Fruit fly (Drosophila melanogaster) whole organism, embryonic: ENCODE data around the gene CG43168.
A peak's percentile ranks its signal among the peaks of the same experiment; 100 is the strongest.

Source experiments
- Atf3 ChIP-seq: fragments of 200-800 bp; sonication (Bioruptor generic); optimal IDR thresholded peaks from 3 replicates; lab custom pipeline; 2016; ENCODE audit warnings: missing biosample characterization, missing genetic modification characterization
- Blimp-1 ChIP-seq: fragments of 200-800 bp; sonication (Bioruptor generic); optimal IDR thresholded peaks from 3 replicates; lab custom pipeline; 2018; ENCODE audit warnings: missing biosample characterization, missing genetic modification characterization, mild to moderate bottlenecking, moderate library complexity, missing genetic modification reagents
- CG11456 ChIP-seq: fragments of 200-800 bp; sonication (Bioruptor generic); IDR thresholded peaks from 3 replicates; pipeline ENCODE4 v1.3.6; 2022; ENCODE audit warnings: missing biosample characterization, missing genetic modification characterization
- CG12155 ChIP-seq: fragments of 200-800 bp; sonication (Bioruptor generic); optimal IDR thresholded peaks from 3 replicates; lab custom pipeline; 2016; ENCODE audit warnings: missing biosample characterization, missing genetic modification characterization
- CG13424 ChIP-seq: fragments of 200-800 bp; sonication (Bioruptor generic); optimal IDR thresholded peaks from 2 replicates; lab custom pipeline; 2019; ENCODE audit warnings: missing biosample characterization, mild to moderate bottlenecking, missing genetic modification characterization, moderate library complexity
- CG1602 ChIP-seq: fragments of 200-800 bp; sonication (Bioruptor generic); optimal IDR thresholded peaks from 3 replicates; lab custom pipeline; 2016; ENCODE audit warnings: missing biosample characterization, missing genetic modification characterization
- CG16863 ChIP-seq: fragments of 200-800 bp; sonication (Bioruptor generic); optimal IDR thresholded peaks from 3 replicates; lab custom pipeline; 2016; ENCODE audit warnings: missing biosample characterization, missing genetic modification characterization
- CG17186 ChIP-seq: fragments of 200-800 bp; sonication (Bioruptor generic); optimal IDR thresholded peaks from 3 replicates; lab custom pipeline; 2017; ENCODE audit warnings: missing biosample characterization, missing genetic modification reagents, missing genetic modification characterization
- CG17359 ChIP-seq: fragments of 200-800 bp; sonication (Bioruptor generic); optimal IDR thresholded peaks from 3 replicates; lab custom pipeline; 2018; ENCODE audit warnings: missing biosample characterization, mild to moderate bottlenecking, missing genetic modification characterization, moderate library complexity
- CG17912 ChIP-seq: fragments of 200-800 bp; sonication (Bioruptor generic); optimal IDR thresholded peaks from 2 replicates; lab custom pipeline; 2018; ENCODE audit warnings: missing biosample characterization, mild to moderate bottlenecking, missing genetic modification characterization
- CG3065 ChIP-seq: fragments of 200-800 bp; sonication (Bioruptor generic); optimal IDR thresholded peaks from 2 replicates; lab custom pipeline; 2016; ENCODE audit warnings: missing biosample characterization, missing genetic modification characterization
- CG3726 ChIP-seq: fragments of 200-800 bp; sonication (Bioruptor generic); IDR thresholded peaks from 3 replicates; pipeline ENCODE4, ENCODE4 v1.3.6; 2022; ENCODE audit warnings: missing biosample characterization, missing genetic modification characterization
- CG4360 ChIP-seq: fragments of 200-800 bp; sonication (Bioruptor generic); IDR thresholded peaks from 2 replicates; pipeline ENCODE4 v1.3.6; 2022; ENCODE audit warnings: missing biosample characterization, missing genetic modification characterization
- CG4424 ChIP-seq: fragments of 200-800 bp; sonication (Bioruptor generic); optimal IDR thresholded peaks from 3 replicates; lab custom pipeline; 2016; ENCODE audit warnings: missing biosample characterization, missing genetic modification characterization
- CG6689 ChIP-seq: fragments of 200-800 bp; sonication (Bioruptor generic); IDR thresholded peaks from 2 replicates; pipeline ENCODE4 v1.3.6; 2022; ENCODE audit warnings: missing biosample characterization, missing genetic modification characterization
- CG7839 ChIP-seq: fragments of 200-800 bp; sonication (Bioruptor generic); optimal IDR thresholded peaks from 3 replicates; lab custom pipeline; 2018; ENCODE audit warnings: missing biosample characterization, mild to moderate bottlenecking, missing genetic modification characterization, moderate library complexity
- CG8478 ChIP-seq: fragments of >200 bp; optimal IDR thresholded peaks from 2 replicates; lab custom pipeline; 2018
- CG8924 ChIP-seq: fragments of 200-800 bp; optimal IDR thresholded peaks from 3 replicates; lab custom pipeline; 2019; ENCODE audit warnings: missing biosample characterization, mild to moderate bottlenecking, missing genetic modification characterization, moderate library complexity
- Drgx ChIP-seq: fragments of 200-800 bp; sonication (Bioruptor generic); IDR thresholded peaks from 2 replicates; pipeline ENCODE4 v1.3.6; 2022; ENCODE audit warnings: missing biosample characterization, missing genetic modification characterization
- Hr51 ChIP-seq, 2 experiments: fragments of 200-800 bp; sonication (Bioruptor generic); optimal IDR thresholded peaks; 2 replicates in 1 of 2; 3 replicates in 1 of 2; lab custom pipeline; 2016 to 2018; ENCODE audit warnings: missing biosample characterization in 2 of 2, missing genetic modification characterization in 2 of 2, mild to moderate bottlenecking in 1 of 2, moderate library complexity in 1 of 2
- MESR4 ChIP-seq: fragments of 200-800 bp; sonication (Bioruptor generic); optimal IDR thresholded peaks from 2 replicates; lab custom pipeline; 2018; ENCODE audit warnings: missing biosample characterization, mild to moderate bottlenecking, missing genetic modification characterization, moderate library complexity
- NFAT ChIP-seq: fragments of 200-800 bp; sonication (Bioruptor generic); IDR thresholded peaks from 2 replicates; pipeline ENCODE4 v1.3.6; 2022; ENCODE audit warnings: missing biosample characterization, missing genetic modification characterization
- NK7.1 ChIP-seq: fragments of 200-800 bp; sonication (Bioruptor generic); optimal IDR thresholded peaks from 3 replicates; lab custom pipeline; 2016; ENCODE audit warnings: missing biosample characterization, missing genetic modification characterization
- Oli ChIP-seq: fragments of 200-800 bp; sonication (Bioruptor generic); optimal IDR thresholded peaks from 2 replicates; lab custom pipeline; 2018; ENCODE audit warnings: missing biosample characterization, mild to moderate bottlenecking, missing genetic modification characterization, moderate library complexity
- Optix ChIP-seq: fragments of 200-800 bp; sonication (Bioruptor generic); IDR thresholded peaks from 3 replicates; pipeline ENCODE4 v1.3.6; 2022; ENCODE audit warnings: missing biosample characterization, missing genetic modification characterization
- Pdp1 ChIP-seq, 2 experiments: fragments of 200-800 bp; sonication (Bioruptor generic); optimal IDR thresholded peaks; 3 replicates each; lab custom pipeline; 2016; ENCODE audit warnings: missing biosample characterization in 2 of 2, missing genetic modification characterization in 2 of 2, mild to moderate bottlenecking in 1 of 2, moderate library complexity in 1 of 2
- Ptx1 ChIP-seq: fragments of 200-800 bp; sonication (Bioruptor generic); IDR thresholded peaks from 2 replicates; pipeline ENCODE4 v1.3.6; 2022; ENCODE audit warnings: missing biosample characterization, missing genetic modification characterization
- ara ChIP-seq: fragments of 200-800 bp; sonication (Bioruptor generic); IDR thresholded peaks from 2 replicates; pipeline ENCODE4 v1.3.6; 2022; ENCODE audit warnings: missing biosample characterization, missing genetic modification characterization
- bigmax ChIP-seq: fragments of 200-800 bp; sonication (Bioruptor generic); optimal IDR thresholded peaks from 2 replicates; lab custom pipeline; 2018; ENCODE audit warnings: missing biosample characterization, mild to moderate bottlenecking, missing genetic modification characterization
- ci ChIP-seq: fragments of 200-800 bp; sonication (Bioruptor generic); IDR thresholded peaks from 3 replicates; pipeline ENCODE4 v1.3.6; 2022; ENCODE audit warnings: missing biosample characterization, missing genetic modification characterization
- dm ChIP-seq: fragments of 200-800 bp; sonication (Bioruptor generic); optimal IDR thresholded peaks from 3 replicates; lab custom pipeline; 2016; ENCODE audit warnings: missing biosample characterization, missing genetic modification characterization
- dmrt99B ChIP-seq: fragments of 200-800 bp; sonication (Bioruptor generic); optimal IDR thresholded peaks from 2 replicates; lab custom pipeline; 2018; ENCODE audit warnings: missing biosample characterization, mild to moderate bottlenecking, missing genetic modification characterization, moderate library complexity
- gce ChIP-seq: fragments of 200-800 bp; sonication (Bioruptor generic); IDR thresholded peaks from 3 replicates; pipeline ENCODE4 v1.3.6; 2022; ENCODE audit warnings: missing biosample characterization, missing genetic modification characterization
- kni ChIP-seq: fragments of 200-800 bp; sonication (Bioruptor generic); optimal IDR thresholded peaks from 3 replicates; lab custom pipeline; 2017; ENCODE audit warnings: mild to moderate bottlenecking, missing biosample characterization, missing genetic modification reagents, missing genetic modification characterization
- lab ChIP-seq: fragments of 200-800 bp; sonication (Bioruptor generic); optimal IDR thresholded peaks from 3 replicates; lab custom pipeline; 2017; ENCODE audit warnings: missing biosample characterization, missing genetic modification characterization, mild to moderate bottlenecking, moderate library complexity, missing genetic modification reagents
- lbe ChIP-seq: fragments of 200-800 bp; sonication (Bioruptor generic); optimal IDR thresholded peaks from 2 replicates; lab custom pipeline; 2016; ENCODE audit warnings: missing biosample characterization, mild to moderate bottlenecking, missing genetic modification characterization
- nmo ChIP-seq: fragments of 200-800 bp; sonication (Bioruptor generic); optimal IDR thresholded peaks from 2 replicates; lab custom pipeline; 2018; ENCODE audit warnings: missing biosample characterization, mild to moderate bottlenecking, missing genetic modification characterization, moderate library complexity
- p53 ChIP-seq: fragments of 200-800 bp; sonication (Bioruptor generic); optimal IDR thresholded peaks from 2 replicates; lab custom pipeline; 2016; ENCODE audit warnings: missing biosample characterization, missing genetic modification characterization
- pum ChIP-seq: fragments of 200-800 bp; sonication (Bioruptor generic); optimal IDR thresholded peaks from 2 replicates; lab custom pipeline; 2016; ENCODE audit warnings: missing biosample characterization, missing genetic modification characterization
- pzg ChIP-seq: fragments of 200-800 bp; sonication (Bioruptor generic); optimal IDR thresholded peaks from 3 replicates; lab custom pipeline; 2018; ENCODE audit warnings: missing biosample characterization, mild to moderate bottlenecking, missing genetic modification characterization, moderate library complexity
- repo ChIP-seq: fragments of 200-800 bp; sonication (Bioruptor generic); optimal IDR thresholded peaks from 2 replicates; lab custom pipeline; 2016; ENCODE audit warnings: missing biosample characterization, missing genetic modification characterization
- sens-2 ChIP-seq: fragments of 200-800 bp; sonication (Bioruptor generic); IDR thresholded peaks from 2 replicates; pipeline ENCODE4 v1.3.6; 2022; ENCODE audit warnings: missing biosample characterization, missing genetic modification characterization
- shn ChIP-seq: fragments of 200-800 bp; sonication (Bioruptor generic); optimal IDR thresholded peaks from 3 replicates; lab custom pipeline; 2016; ENCODE audit warnings: missing biosample characterization, missing genetic modification characterization
- slou ChIP-seq: fragments of 200-800 bp; sonication (Bioruptor generic); optimal IDR thresholded peaks from 3 replicates; lab custom pipeline; 2016; ENCODE audit warnings: missing biosample characterization, missing genetic modification characterization
- stwl ChIP-seq: fragments of 200-800 bp; sonication (Bioruptor generic); optimal IDR thresholded peaks from 3 replicates; lab custom pipeline; 2018; ENCODE audit warnings: missing biosample characterization, mild to moderate bottlenecking, missing genetic modification characterization, moderate library complexity
- twi ChIP-seq: fragments of 200-800 bp; optimal IDR thresholded peaks from 2 replicates; lab custom pipeline; 2019; ENCODE audit warnings: missing biosample characterization, mild to moderate bottlenecking, missing genetic modification characterization, moderate library complexity
- vnd ChIP-seq: fragments of 200-800 bp; sonication (Bioruptor generic); IDR thresholded peaks from 3 replicates; pipeline ENCODE4 v1.3.6; 2022; ENCODE audit warnings: missing biosample characterization, missing genetic modification characterization; ENCODE audit not compliant: partially characterized antibody
- vvl ChIP-seq: fragments of 200-800 bp; sonication (Bioruptor generic); IDR thresholded peaks from 2 replicates; pipeline ENCODE4 v1.3.6; 2022; ENCODE audit warnings: missing biosample characterization, missing genetic modification characterization

Gene CG43168

DNA sequence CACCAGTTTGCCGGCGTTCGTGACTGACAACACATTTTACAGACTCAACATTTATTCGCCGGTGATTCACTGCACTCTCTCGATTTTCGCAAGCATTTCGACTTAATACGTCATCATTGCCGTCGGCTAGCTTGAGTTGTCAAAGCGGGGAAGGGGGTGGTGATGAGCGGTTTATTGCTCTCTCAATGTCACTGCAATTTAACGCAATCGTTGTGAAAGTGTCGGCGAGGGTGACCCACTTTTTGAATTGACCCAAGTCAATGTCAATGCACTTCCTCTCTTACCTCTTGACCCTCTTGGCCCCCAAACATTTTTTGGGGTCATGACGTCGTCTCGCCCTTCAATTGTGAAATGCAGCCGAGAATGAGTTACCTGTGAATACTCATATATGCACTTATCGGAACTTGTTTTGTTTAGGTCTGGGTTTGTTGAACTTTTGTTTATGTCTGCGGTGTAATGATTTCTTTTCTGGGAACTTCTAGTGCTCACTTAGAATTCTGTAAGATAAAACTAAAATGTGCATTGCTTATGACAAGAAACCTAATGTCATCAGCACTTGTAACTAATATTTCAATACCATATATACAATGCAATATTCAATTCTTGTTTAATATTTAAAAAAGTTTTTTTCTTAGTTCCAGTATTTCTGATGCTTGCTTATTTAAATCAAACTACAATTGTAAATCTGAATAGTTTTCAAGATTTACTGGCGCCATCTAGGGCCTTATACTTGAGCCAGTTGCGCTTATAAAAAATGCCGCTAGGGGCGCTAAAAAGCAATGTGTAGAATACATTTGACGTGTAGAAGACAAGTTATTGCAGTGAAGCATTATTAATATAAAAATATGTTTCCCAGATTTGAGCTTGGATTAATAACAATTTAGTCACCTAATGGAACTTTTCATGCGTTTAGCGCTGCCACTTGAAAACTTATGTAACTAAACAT, 11.4 kb upstream of the CG43168 start (continued):
- no peak for TF ChIP-seq CG17186 (GFP tag; lab: Kevin White, UChicago)
- no peak for TF ChIP-seq repo (GFP tag; lab: Kevin White, UChicago)
- TF ChIP-seq dm (GFP tag; lab: Kevin White, UChicago), result no peak
- no peak for TF ChIP-seq Optix (GFP tag; lab: Robert Waterston, UW)
- peak; percentile 39 for TF ChIP-seq dmrt99B (tag; lab: Kevin White, UChicago)
- peak; percentile 19 for TF ChIP-seq NK7.1
- TF ChIP-seq pzg (GFP tag; lab: Kevin White, UChicago), result no peak
- TF ChIP-seq CG6689, result no peak
- peak; percentile 22 for TF ChIP-seq Blimp-1 (GFP tag; lab: Kevin White, UChicago)
- TF ChIP-seq CG7839, result peak; percentile 62
- no peak; the same call in 1 of the 2 replicates for TF ChIP-seq CG4360 (GFP tag; lab: Robert Waterston, UW)
- peak; percentile 16 for TF ChIP-seq twi

DNA sequence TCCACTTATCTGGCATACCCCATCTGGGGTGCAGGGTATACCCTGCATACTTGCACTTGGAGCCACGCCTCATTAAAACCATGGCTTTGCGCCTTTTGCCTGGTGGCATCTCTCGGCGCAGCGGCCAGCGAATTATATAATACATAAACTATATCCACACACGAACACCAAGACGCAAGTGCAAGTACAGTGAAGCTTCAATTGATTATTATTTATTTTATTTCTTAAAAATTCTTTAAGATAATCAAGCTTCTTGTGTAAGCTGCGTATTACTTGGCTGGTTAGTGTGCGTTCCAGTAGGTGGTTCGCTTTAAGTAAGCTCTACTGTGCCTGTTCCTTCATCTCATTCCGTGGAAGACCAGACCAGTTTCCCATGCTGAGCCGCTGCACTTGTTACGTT, 9.3 kb upstream of the CG43168 start:
- TF ChIP-seq Atf3 (GFP tag; lab: Kevin White, UChicago) (no peak), lab (GFP tag; lab: Kevin White, UChicago) (no peak), sens-2 (no peak), CG4424 (GFP tag; lab: Kevin White, UChicago) (no peak), CG17359 (no peak), Ptx1 (0 out of 2 replicates have a peak, but pooled peaks have one; percentile 37), Oli (tag; lab: Kevin White, UChicago) (peak; percentile 5), gce (GFP tag; lab: Robert Waterston, UW) (no peak), Drgx (GFP tag; lab: Robert Waterston, UW) (peak; percentile 81), CG16863 (GFP tag; lab: Kevin White, UChicago) (no peak), CG13424 (tag; lab: Kevin White, UChicago) (no peak), shn (GFP tag; lab: Kevin White, UChicago) (no peak), vvl (GFP tag; lab: Robert Waterston, UW) (no peak), p53 (no peak), CG3065 (no peak), Pdp1 (GFP tag; optimal IDR thresholded peaks at IDR 0.05; lab: Kevin White, UChicago) (peak in 1 of 2 experiments; percentile 61), Hr51 (GFP tag; optimal IDR thresholded peaks at IDR 0.05; lab: Kevin White, UChicago) (peak in 1 of 2 experiments; percentile 8), NFAT (GFP tag; lab: Robert Waterston, UW) (no peak), CG17912 (no peak), ci (GFP tag; lab: Robert Waterston, UW) (0 out of 3 replicates have a peak, but pooled peaks have one; percentile 51), CG11456 (no peak), stwl (tag; lab: Kevin White, UChicago) (no peak), lbe (GFP tag; lab: Kevin White, UChicago) (peak; percentile 9), vnd (GFP tag; lab: Robert Waterston, UW) (no peak), slou (GFP tag; lab: Kevin White, UChicago) (no peak), nmo (peak; percentile 1), CG12155 (GFP tag; lab: Kevin White, UChicago) (no peak), bigmax (no peak), CG3726 (GFP tag; lab: Robert Waterston, UW) (no peak), kni (GFP tag; lab: Kevin White, UChicago) (no peak), CG8924 (tag; lab: Kevin White, UChicago) (no peak), CG8478 (lab: Kevin White, UChicago) (no peak), ara (GFP tag; lab: Robert Waterston, UW) (no peak), MESR4 (GFP tag; lab: Kevin White, UChicago) (no peak), dmrt99B (tag; lab: Kevin White, UChicago) (no peak), CG1602 (GFP tag; lab: Kevin White, UChicago) (no peak), pum (GFP tag; lab: Kevin White, UChicago) (no peak)
